Worm (Caenorhabditis elegans): ENCODE data around the gene T10B5.10.
A peak's percentile ranks its signal among the peaks of the same experiment; 100 is the strongest.

The T10B5.10 gene

DNA sequence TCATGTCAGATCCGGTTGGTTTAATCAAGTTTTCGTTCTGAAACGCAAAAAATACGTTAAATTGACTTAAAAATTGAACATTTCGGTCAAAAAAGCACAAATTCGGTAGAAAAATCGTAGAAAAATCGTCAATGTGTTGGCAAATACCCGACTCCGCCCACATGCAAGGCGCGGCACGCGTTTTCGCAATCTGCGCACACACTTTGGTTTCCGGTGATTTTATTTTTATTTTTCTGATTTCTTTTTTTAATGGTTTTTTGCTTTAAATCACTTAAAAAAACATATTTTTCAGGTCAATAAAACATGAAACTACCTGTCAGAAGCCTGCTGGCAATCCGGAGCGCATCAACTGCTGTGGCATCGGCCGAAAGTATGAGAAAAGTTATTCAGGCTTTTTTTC lies 34.8 kb downstream of the T10B5.10 start, which contains the start of the genes gly-7 and mrpl-39 (continued):
- no peak for TF ChIP-seq F49E8.2 (tag; optimal IDR thresholded peaks at IDR 0.05; ENCODE audit: borderline replicate concordance)
- no peak for TF ChIP-seq dmd-8 (GFP tag; IDR thresholded peaks at IDR 0.05)
- no peak for TF ChIP-seq nhr-28 (tag; optimal IDR thresholded peaks at IDR 0.05)
- TF ChIP-seq mes-2 (tag; optimal IDR thresholded peaks at IDR 0.05; ENCODE audit: poor library complexity, severe bottlenecking), result peak; percentile 76
- peak; percentile 11 for TF ChIP-seq mep-1 (tag; optimal IDR thresholded peaks at IDR 0.05)
- no peak for TF ChIP-seq snpc-4 (tag; optimal IDR thresholded peaks at IDR 0.05)
- no peak for TF ChIP-seq nhr-77 (tag; optimal IDR thresholded peaks at IDR 0.05)
- TF ChIP-seq zfp-3 (GFP tag; conservative IDR thresholded peaks at IDR 0.05), result no peak
- TF ChIP-seq nhr-25 (tag; optimal IDR thresholded peaks at IDR 0.05; ENCODE audit: borderline replicate concordance, insufficient read depth), result no peak
- TF ChIP-seq egl-43 (GFP tag; IDR thresholded peaks at IDR 0.05), result no peak
- TF ChIP-seq zag-1 (tag; optimal IDR thresholded peaks at IDR 0.05), result no peak
- TF ChIP-seq hif-1 (tag; optimal IDR thresholded peaks at IDR 0.05), result peak in 1 of 2 experiments; percentile 9
- no peak for TF ChIP-seq spr-3 (GFP tag; optimal IDR thresholded peaks at IDR 0.05)
- TF ChIP-seq ZK546.5 (tag; optimal IDR thresholded peaks at IDR 0.05), result no peak
- no peak for TF ChIP-seq dmd-6 (GFP tag; IDR thresholded peaks at IDR 0.05)
- no peak for TF ChIP-seq set-16 (GFP tag; IDR thresholded peaks at IDR 0.05)
- no peak for TF ChIP-seq unc-62 (GFP tag; optimal IDR thresholded peaks at IDR 0.05 in 1 of 2)
- no peak for TF ChIP-seq unc-62 (tag; optimal IDR thresholded peaks at IDR 0.05)
- no peak for TF ChIP-seq Y48G9A.11 (GFP tag; IDR thresholded peaks at IDR 0.05)
- no peak for TF ChIP-seq mdt-29 (GFP tag; IDR thresholded peaks at IDR 0.05)
- TF ChIP-seq attf-4 (tag; optimal IDR thresholded peaks at IDR 0.05), result no peak
- no peak for TF ChIP-seq mxl-2 (GFP tag; conservative IDR thresholded peaks at IDR 0.05)
- no peak for TF ChIP-seq nhr-10 (tag; optimal IDR thresholded peaks at IDR 0.05)
- no peak for TF ChIP-seq D1046.2 (GFP tag; IDR thresholded peaks at IDR 0.05)
- no peak for TF ChIP-seq lim-7 (GFP tag; IDR thresholded peaks at IDR 0.05)
- TF ChIP-seq dpl-1 (GFP tag; optimal IDR thresholded peaks at IDR 0.05), result peak; percentile 45
- no peak for TF ChIP-seq zip-11 (GFP tag; IDR thresholded peaks at IDR 0.05)
- TF ChIP-seq arid-1 (GFP tag; conservative IDR thresholded peaks at IDR 0.05), result no peak
- TF ChIP-seq nhr-102 (tag; optimal IDR thresholded peaks at IDR 0.05), result no peak
- TF ChIP-seq T26A8.4 (GFP tag; IDR thresholded peaks at IDR 0.05), result no peak
- no peak for TF ChIP-seq zip-2 (tag; optimal IDR thresholded peaks at IDR 0.05)
- TF ChIP-seq gei-8 (GFP tag; optimal IDR thresholded peaks at IDR 0.05), result no peak
- TF ChIP-seq hlh-30 (tag; optimal IDR thresholded peaks at IDR 0.05; ENCODE audit: insufficient read depth), result no peak
- no peak for TF ChIP-seq nhr-237 (tag; optimal IDR thresholded peaks at IDR 0.05)
- no peak for TF ChIP-seq R02D3.7 (tag; optimal IDR thresholded peaks at IDR 0.05)
- TF ChIP-seq sdz-12 (GFP tag; optimal IDR thresholded peaks at IDR 0.05), result no peak
- TF ChIP-seq fkh-10 (GFP tag; optimal IDR thresholded peaks at IDR 0.05), result no peak
- TF ChIP-seq lin-13 (GFP tag; optimal IDR thresholded peaks at IDR 0.05), result no peak

ce11 chrV:1820749-1821148 lies 35.3 kb downstream of the T10B5.10 start:
- no peak for TF ChIP-seq F44E2.7 (GFP tag; IDR thresholded peaks at IDR 0.05)
- peak; percentile 49; the same call in 1 of the 2 replicates for TF ChIP-seq lin-38 (GFP tag; IDR thresholded peaks at IDR 0.05)
- no peak for TF ChIP-seq Y105C5A.15 (GFP tag; IDR thresholded peaks at IDR 0.05)
- no peak for TF ChIP-seq nhr-41 (GFP tag; IDR thresholded peaks at IDR 0.05)

All from whole organism, L4 larva.